Worm (Caenorhabditis elegans): ENCODE data around the gene rib-2.

DNA sequence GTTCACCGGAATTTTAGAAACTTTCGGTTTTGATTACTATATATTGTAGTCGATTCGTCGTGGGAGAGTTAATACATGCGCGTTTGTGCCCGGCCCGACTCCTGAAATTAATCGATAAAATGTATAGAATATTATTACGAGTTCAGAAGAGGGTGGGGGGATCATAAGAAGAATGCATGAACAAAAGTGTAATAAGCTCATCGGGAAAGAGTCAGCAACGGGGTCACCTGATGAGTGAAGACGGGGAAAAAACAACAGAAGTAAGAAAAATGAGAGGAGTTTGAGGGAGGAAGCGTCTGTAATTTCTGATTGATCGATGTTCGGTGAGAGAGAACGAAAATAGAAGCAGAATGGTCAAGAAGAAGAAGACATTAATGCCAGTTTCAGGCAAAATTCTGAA, 26.5 kb upstream of the rib-2 start, which contains the start of gene W09D10.4:
- TF ChIP-seq ama-1 (optimal IDR thresholded peaks at IDR 0.05) (no peak), ama-1 (GFP tag; optimal IDR thresholded peaks at IDR 0.05) (no peak), mes-4 (tag; optimal IDR thresholded peaks at IDR 0.05) (no peak), unc-62 (GFP tag; optimal IDR thresholded peaks at IDR 0.05) (no peak), madf-10 (tag; optimal IDR thresholded peaks at IDR 0.05) (no peak), nfya-1 (tag; optimal IDR thresholded peaks at IDR 0.05; ENCODE audit: borderline replicate concordance, insufficient read depth) (no peak)

All from whole organism, young adult.